Fruit fly (Drosophila melanogaster): ENCODE results near the gene CG45012.
A peak's percentile ranks its signal among the peaks of the same experiment; 100 is the strongest.

dm6 chr2L:11874232-11874765, 39.9 kb downstream of the CG45012 start:
- TF ChIP-seq Ets98B (GFP tag; IDR thresholded peaks at IDR 0.05) (peak; percentile 30; the same call in 1 of the 2 replicates), CG10348 (GFP tag; IDR thresholded peaks at IDR 0.05) (no peak), EcR (GFP tag; optimal IDR thresholded peaks at IDR 0.05) (no peak)
